Fruit fly (Drosophila melanogaster): ENCODE results near the gene CG7208.
A peak's percentile ranks its signal among the peaks of the same experiment; 100 is the strongest.

The CG7208 gene

DNA sequence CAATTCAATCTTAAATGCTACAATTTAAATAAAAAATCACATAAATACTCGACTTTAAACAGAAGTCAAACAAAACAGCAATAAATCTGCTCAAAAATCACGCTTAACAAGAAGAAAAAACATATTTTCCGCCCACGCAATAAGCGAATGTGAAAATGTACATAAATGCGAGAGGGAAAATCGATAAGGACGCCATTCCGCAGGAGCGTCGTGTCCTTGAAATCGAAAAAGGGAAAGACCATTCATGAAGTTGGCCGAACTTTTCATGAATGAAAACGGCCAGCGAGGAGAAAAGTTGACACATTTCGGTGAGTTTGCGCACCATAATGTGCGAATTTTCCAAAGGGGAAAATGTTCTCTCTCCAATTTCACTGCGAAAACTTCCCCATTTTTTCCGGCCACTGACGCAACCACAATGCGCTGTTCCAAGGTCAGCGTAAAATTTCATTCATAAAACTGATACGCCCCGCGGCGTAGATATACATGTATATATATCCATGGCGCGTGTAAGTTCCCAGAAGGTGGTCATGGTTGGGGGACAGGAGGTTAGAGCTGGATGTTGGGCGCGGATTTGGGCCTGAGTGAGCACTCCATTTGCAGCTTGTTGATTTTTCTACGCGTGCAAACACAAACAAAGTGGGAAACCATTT, 25.2 kb downstream of the CG7208 start (continued):
- TF ChIP-seq sug (tag; optimal IDR thresholded peaks at IDR 0.05) = no peak
- TF ChIP-seq jumu (GFP tag; optimal IDR thresholded peaks at IDR 0.05) = no peak
- TF ChIP-seq sima (GFP tag; optimal IDR thresholded peaks at IDR 0.05) = no peak
- no peak for TF ChIP-seq CG14441 (GFP tag; IDR thresholded peaks at IDR 0.05)
- no peak for TF ChIP-seq CG1602 (GFP tag; optimal IDR thresholded peaks at IDR 0.05)
- TF ChIP-seq CG15514 (GFP tag; optimal IDR thresholded peaks at IDR 0.05) = no peak
- no peak for TF ChIP-seq CG8765 (GFP tag; IDR thresholded peaks at IDR 0.05)
- TF ChIP-seq lilli (GFP tag; optimal IDR thresholded peaks at IDR 0.05) = no peak
- no peak for TF ChIP-seq tgo (GFP tag; IDR thresholded peaks at IDR 0.05)

DNA sequence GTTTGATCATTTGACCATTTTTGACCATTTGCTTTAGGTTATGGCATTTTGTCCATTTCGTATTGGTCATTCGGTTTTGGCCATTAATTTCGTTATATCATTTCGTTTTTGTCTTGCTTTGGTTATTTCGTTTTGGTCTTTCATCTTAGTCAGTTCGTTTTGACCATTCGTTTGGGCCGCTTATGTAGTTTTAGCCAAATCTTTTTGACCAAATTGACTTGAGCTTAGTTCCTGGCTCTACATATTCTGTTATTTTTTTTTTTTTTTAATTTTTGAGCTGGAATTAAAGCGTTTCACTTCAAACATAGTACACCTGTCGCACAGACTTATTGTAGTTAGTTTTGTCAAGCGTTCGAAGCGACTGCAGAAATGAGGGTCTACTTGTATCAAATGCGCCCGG, 27.1 kb downstream of the CG7208 start, which contains the start of gene CG14315:
Gene CG14315 (plus strand): TSS at position 301 of the 400 bp plus-strand sequence.
- TF ChIP-seq hth (optimal IDR thresholded peaks at IDR 0.05) = no peak
- no peak for TF ChIP-seq unc-4 (GFP tag; IDR thresholded peaks at IDR 0.05; ENCODE audit: partially characterized antibody)
- no peak for TF ChIP-seq vfl (GFP tag; optimal IDR thresholded peaks at IDR 0.05)
- TF ChIP-seq Dbx (GFP tag; IDR thresholded peaks at IDR 0.05) = no peak
- no peak for TF ChIP-seq croc (GFP tag; conservative IDR thresholded peaks at IDR 0.05)
- no peak for TF ChIP-seq gem (tag; optimal IDR thresholded peaks at IDR 0.05)
- TF ChIP-seq CG14050 (GFP tag; IDR thresholded peaks at IDR 0.05) = no peak
- TF ChIP-seq cad (GFP tag; optimal IDR thresholded peaks at IDR 0.05) = no peak
- no peak for TF ChIP-seq CG6813 (GFP tag; optimal IDR thresholded peaks at IDR 0.05)
- TF ChIP-seq knrl (GFP tag; IDR thresholded peaks at IDR 0.05; ENCODE audit: partially characterized antibody) = no peak
- TF ChIP-seq sens (GFP tag) = no peak
- TF ChIP-seq grn (GFP tag; optimal IDR thresholded peaks at IDR 0.05) = no peak
- no peak for TF ChIP-seq CG33213 (GFP tag; optimal IDR thresholded peaks at IDR 0.05)
- no peak for TF ChIP-seq br (optimal IDR thresholded peaks at IDR 0.05)
- TF ChIP-seq CG1792 (GFP tag; optimal IDR thresholded peaks at IDR 0.05) = no peak
- TF ChIP-seq CG7271 (tag; optimal IDR thresholded peaks at IDR 0.05) = no peak
- no peak for TF ChIP-seq Dp (GFP tag; optimal IDR thresholded peaks at IDR 0.05)

DNA sequence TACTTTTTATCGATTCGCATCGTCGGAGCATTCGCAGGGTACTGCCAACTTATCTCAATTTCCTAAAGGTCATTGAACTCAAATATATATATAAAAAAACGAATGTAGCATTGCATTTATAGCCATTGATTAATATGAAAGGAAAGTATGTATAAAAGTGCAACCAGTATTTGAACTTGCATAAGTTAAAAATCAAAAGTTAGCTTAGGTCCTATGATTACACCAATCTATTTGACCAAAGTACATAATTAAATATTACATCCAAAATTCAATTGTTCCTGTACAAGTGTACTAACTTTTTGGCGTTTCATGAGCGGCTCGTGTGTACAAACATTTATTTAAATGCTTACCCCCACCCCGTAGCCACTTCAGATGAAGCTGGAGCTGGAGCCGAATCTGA, 28.1 kb downstream of the CG7208 start:
- TF ChIP-seq CG11560 (tag; IDR thresholded peaks at IDR 0.05) = no peak
- 0 out of 2 replicates have a peak, but pooled peaks have one; percentile 14 for TF ChIP-seq ttk (GFP tag; IDR thresholded peaks at IDR 0.05)
- no peak for TF ChIP-seq CG7271 (tag; optimal IDR thresholded peaks at IDR 0.05)
- no peak for TF ChIP-seq gro (GFP tag; optimal IDR thresholded peaks at IDR 0.05)
- no peak for TF ChIP-seq CG8089 (GFP tag; optimal IDR thresholded peaks at IDR 0.05)
- TF ChIP-seq Atf-2 (GFP tag; optimal IDR thresholded peaks at IDR 0.05) = no peak
- TF ChIP-seq yki (optimal IDR thresholded peaks at IDR 0.05) = no peak
- no peak for TF ChIP-seq vfl (GFP tag; optimal IDR thresholded peaks at IDR 0.05)
- TF ChIP-seq oc (tag; optimal IDR thresholded peaks at IDR 0.05) = no peak
- TF ChIP-seq zfh1 (GFP tag; IDR thresholded peaks at IDR 0.05) = no peak
- TF ChIP-seq trem (tag; optimal IDR thresholded peaks at IDR 0.05) = peak; percentile 14
- TF ChIP-seq nerfin-2 (GFP tag; IDR thresholded peaks at IDR 0.05; ENCODE audit: partially characterized antibody) = no peak
- no peak for TF ChIP-seq tin (GFP tag; optimal IDR thresholded peaks at IDR 0.05)
- no peak for TF ChIP-seq vvl (GFP tag; IDR thresholded peaks at IDR 0.05)
- no peak for TF ChIP-seq repo (GFP tag; optimal IDR thresholded peaks at IDR 0.05)
- no peak for TF ChIP-seq mld (GFP tag; IDR thresholded peaks at IDR 0.05; ENCODE audit: partially characterized antibody)
